Worm (Caenorhabditis elegans) whole organism, late embryonic: ENCODE results near the gene swsn-4.

Source experiments
- F13H6.1 ChIP-seq: sonication (generic microtip); optimal IDR thresholded peaks from 2 replicates; lab custom pipeline; 2016; ENCODE audit warnings: missing genetic modification characterization, missing compliant biosample characterization
- ceh-19 ChIP-seq: fragments of 200-800 bp; sonication (Bioruptor generic); optimal IDR thresholded peaks from 2 replicates; lab custom pipeline; 2018; ENCODE audit warnings: mild to moderate bottlenecking, missing genetic modification characterization, missing compliant biosample characterization
- ceh-9 ChIP-seq: sonication (generic microtip); optimal IDR thresholded peaks from 2 replicates; lab custom pipeline; 2016; ENCODE audit warnings: mild to moderate bottlenecking, missing genetic modification characterization, inconsistent platforms, missing compliant biosample characterization
- dmd-4 ChIP-seq: sonication (generic microtip); optimal IDR thresholded peaks from 2 replicates; lab custom pipeline; 2016; ENCODE audit warnings: borderline replicate concordance, missing genetic modification characterization, missing compliant biosample characterization
- fkh-10 ChIP-seq: fragments of 150-350 bp; optimal IDR thresholded peaks from 2 replicates; lab custom pipeline; 2014; ENCODE audit warnings: missing biosample characterization, missing genetic modification reagents, missing genetic modification characterization
- hlh-30 ChIP-seq: sonication (generic microtip); optimal IDR thresholded peaks from 2 replicates; lab custom pipeline; 2017; ENCODE audit warnings: antibody characterized with exemption, missing genetic modification characterization, missing compliant biosample characterization; ENCODE audit not compliant: insufficient read depth
- nfya-1 ChIP-seq: sonication (generic microtip); optimal IDR thresholded peaks from 2 replicates; lab custom pipeline; 2017; ENCODE audit warnings: missing genetic modification characterization, mild to moderate bottlenecking, missing compliant biosample characterization, antibody characterized with exemption, moderate library complexity
- nhr-11 ChIP-seq: fragments of 150-350 bp; optimal IDR thresholded peaks from 2 replicates; lab custom pipeline; 2014; ENCODE audit warnings: missing biosample characterization, missing genetic modification characterization
- pqm-1 ChIP-seq: sonication (generic microtip); optimal IDR thresholded peaks from 2 replicates; lab custom pipeline; 2016; ENCODE audit warnings: missing genetic modification characterization, missing compliant biosample characterization
- sdc-2 ChIP-seq: sonication (generic microtip); optimal IDR thresholded peaks from 2 replicates; lab custom pipeline; 2016; ENCODE audit warnings: missing genotype, missing genetic modification characterization, missing compliant biosample characterization
- sox-4 ChIP-seq: sonication (generic microtip); optimal IDR thresholded peaks from 2 replicates; lab custom pipeline; 2017; ENCODE audit warnings: mild to moderate bottlenecking, missing genetic modification characterization, inconsistent platforms, missing compliant biosample characterization

- no peak for TF ChIP-seq hlh-30 (tag; lab: Kevin White, UChicago)
- no peak for TF ChIP-seq sox-4 (tag; lab: Kevin White, UChicago)
- no peak for TF ChIP-seq fkh-10 (GFP tag; lab: Kevin White, UChicago)
- TF ChIP-seq pqm-1 (tag; lab: Kevin White, UChicago) = no peak
- TF ChIP-seq nhr-11 = no peak
- TF ChIP-seq F13H6.1 (tag; lab: Kevin White, UChicago) = no peak
- TF ChIP-seq sdc-2 = no peak
- TF ChIP-seq nfya-1 (tag; lab: Kevin White, UChicago) = no peak
- no peak for TF ChIP-seq dmd-4
- TF ChIP-seq ceh-19 = no peak
- TF ChIP-seq ceh-9 = no peak
These were observed 23.1 kb downstream of the swsn-4 start for ce11 chrIV:11148788-11149366.
